Worm (Caenorhabditis elegans) whole organism, early embryonic: ENCODE results near the gene H06I04.3.

Experiments
- B0310.2 ChIP-seq: sonication (generic microtip); optimal IDR thresholded peaks from 2 replicates; lab custom pipeline; 2016; ENCODE audit warnings: mild to moderate bottlenecking, missing genetic modification characterization, missing compliant biosample characterization
- F13C5.2 ChIP-seq: sonication (generic microtip); optimal IDR thresholded peaks from 2 replicates; lab custom pipeline; 2017; ENCODE audit warnings: mild to moderate bottlenecking, missing genetic modification characterization, inconsistent platforms, missing compliant biosample characterization
- aly-1 ChIP-seq: sonication (generic microtip); optimal IDR thresholded peaks from 2 replicates; lab custom pipeline; 2016; ENCODE audit warnings: missing genetic modification characterization, missing compliant biosample characterization
- ama-1 ChIP-seq: fragments of 150-350 bp; optimal IDR thresholded peaks from 2 replicates; lab custom pipeline; 2014
- ceh-13 ChIP-seq: fragments of 200-800 bp; sonication (Bioruptor generic); optimal IDR thresholded peaks from 2 replicates; lab custom pipeline; 2018; ENCODE audit warnings: mild to moderate bottlenecking, missing genetic modification characterization, missing compliant biosample characterization
- ceh-36 ChIP-seq: sonication (generic microtip); optimal IDR thresholded peaks from 2 replicates; lab custom pipeline; 2016; ENCODE audit warnings: missing genetic modification characterization, inconsistent platforms, missing compliant biosample characterization
- ets-7 ChIP-seq: sonication (generic microtip); optimal IDR thresholded peaks from 2 replicates; lab custom pipeline; 2016; ENCODE audit warnings: missing genotype, missing genetic modification characterization, missing compliant biosample characterization
- flt-1 ChIP-seq: fragments of 200-800 bp; sonication (Bioruptor generic); IDR thresholded peaks from 2 replicates; pipeline ENCODE4 v1.3.6; 2022; ENCODE audit warnings: missing genetic modification characterization, missing compliant biosample characterization
- hmbx-1 ChIP-seq: sonication (generic microtip); optimal IDR thresholded peaks from 2 replicates; lab custom pipeline; 2016; ENCODE audit warnings: mild to moderate bottlenecking, missing genetic modification characterization, missing compliant biosample characterization
- hmg-4 ChIP-seq: fragments of 200-800 bp; sonication (Bioruptor generic); optimal IDR thresholded peaks from 2 replicates; lab custom pipeline; 2018; ENCODE audit warnings: mild to moderate bottlenecking, missing genetic modification characterization, missing compliant biosample characterization
- hnd-1 ChIP-seq: sonication (generic microtip); optimal IDR thresholded peaks from 2 replicates; lab custom pipeline; 2016; ENCODE audit warnings: missing genetic modification characterization, missing compliant biosample characterization
- pes-1 ChIP-seq: fragments of 200-800 bp; sonication (Bioruptor generic); IDR thresholded peaks from 2 replicates; pipeline ENCODE4 v1.3.6; 2022; ENCODE audit warnings: missing genetic modification reagents, missing genetic modification characterization, missing compliant biosample characterization
- scrt-1 ChIP-seq: fragments of 200-800 bp; sonication (Bioruptor generic); IDR thresholded peaks from 2 replicates; pipeline ENCODE4 v1.3.6; 2022; ENCODE audit warnings: missing genetic modification characterization, missing compliant biosample characterization
- sea-1 ChIP-seq: fragments of 200-800 bp; sonication (Bioruptor generic); conservative IDR thresholded peaks from 2 replicates; pipeline ENCODE4 v1.3.6; 2022; ENCODE audit warnings: missing genetic modification characterization, missing compliant biosample characterization
- tbx-11 ChIP-seq: fragments of 200-800 bp; sonication (Bioruptor generic); IDR thresholded peaks from 2 replicates; pipeline ENCODE4 v1.3.6; 2022; ENCODE audit warnings: missing genetic modification characterization, missing compliant biosample characterization
- tbx-37 ChIP-seq: fragments of 200-800 bp; sonication (Bioruptor generic); conservative IDR thresholded peaks from 2 replicates; pipeline ENCODE4 v1.3.6; 2022; ENCODE audit warnings: missing genetic modification reagents, missing genetic modification characterization, missing compliant biosample characterization
- tra-4 ChIP-seq: sonication (generic microtip); optimal IDR thresholded peaks from 2 replicates; lab custom pipeline; 2017; ENCODE audit warnings: missing genetic modification characterization, missing compliant biosample characterization

The H06I04.3 gene

DNA sequence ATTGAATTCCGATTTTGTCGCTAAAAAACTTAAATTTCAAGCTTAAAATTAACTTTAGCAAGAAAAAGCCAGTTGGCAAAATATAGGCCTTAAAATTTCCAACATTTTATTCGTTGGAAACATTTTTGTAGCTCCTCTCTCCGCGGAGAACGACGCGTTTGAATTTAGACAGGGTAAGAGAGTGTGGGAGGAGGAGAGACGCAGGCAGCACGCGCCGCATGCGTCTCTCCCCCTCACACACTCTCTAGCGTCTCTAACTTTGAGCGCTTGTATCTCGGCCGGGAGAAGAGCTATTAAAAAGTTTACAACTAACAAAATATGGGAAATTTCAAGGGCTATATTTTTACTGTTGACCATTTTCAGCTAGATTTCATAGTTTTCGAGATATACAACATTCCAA, 9.0 kb upstream of the H06I04.3 start:
- TF ChIP-seq sea-1 (GFP tag; lab: Robert Waterston, UW) = no peak
- 0 out of 2 replicates have a peak, but pooled peaks have one; percentile 14 for TF ChIP-seq pes-1 (GFP tag; lab: Robert Waterston, UW)

DNA sequence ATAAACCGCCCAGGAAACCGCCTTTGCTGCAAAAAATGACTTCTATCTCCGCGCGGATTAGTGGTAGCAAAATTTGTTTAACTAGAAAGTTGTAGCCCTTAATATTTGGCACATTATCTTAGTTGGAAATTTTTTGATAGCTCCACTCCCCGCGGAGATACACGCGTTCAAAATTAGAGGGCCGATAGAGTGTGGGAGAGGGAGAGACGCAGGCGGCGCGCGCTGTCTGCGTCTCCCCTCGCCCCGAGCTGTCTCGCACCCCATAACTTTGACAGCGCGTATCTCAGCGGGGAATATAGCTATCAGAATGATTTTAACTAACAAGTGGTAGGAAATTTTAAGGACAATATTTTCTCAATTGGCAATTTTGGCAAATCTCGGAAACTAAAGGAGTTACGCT, 7.2 kb upstream of the H06I04.3 start:
- no peak for TF ChIP-seq ets-7 (tag; lab: Kevin White, UChicago)
- no peak for TF ChIP-seq B0310.2 (tag; lab: Kevin White, UChicago)
- TF ChIP-seq tra-4 (tag; lab: Kevin White, UChicago) = no peak
- no peak for TF ChIP-seq pes-1 (GFP tag; lab: Robert Waterston, UW)
- no peak for TF ChIP-seq ceh-13 (GFP tag; lab: Kevin White, UChicago)

DNA sequence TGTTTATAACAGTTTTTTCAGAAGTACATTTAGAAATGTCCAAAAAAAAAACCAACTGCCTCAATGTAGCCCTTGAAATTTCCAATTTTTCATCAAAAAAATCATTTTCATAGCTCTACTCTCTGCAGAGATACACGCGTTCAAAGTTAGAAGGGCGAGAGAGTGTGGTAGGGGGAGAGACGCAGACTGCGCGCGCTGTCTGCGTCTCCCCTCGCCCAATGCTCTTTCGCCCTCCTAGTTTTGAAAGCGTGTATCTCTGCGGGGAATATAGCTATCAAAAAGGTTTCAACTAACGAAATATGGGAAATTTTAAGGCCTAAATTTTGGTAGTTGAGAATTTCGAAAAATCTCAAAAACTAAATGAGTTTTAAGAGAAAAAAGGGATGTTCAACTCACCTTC, 6.8 kb upstream of the H06I04.3 start:
- TF ChIP-seq F13C5.2 = no peak
- TF ChIP-seq tbx-37 (GFP tag; lab: Robert Waterston, UW) = no peak
- no peak for TF ChIP-seq ceh-36
- no peak for TF ChIP-seq hmg-4 (GFP tag; lab: Kevin White, UChicago)
- TF ChIP-seq hmbx-1 (tag; lab: Kevin White, UChicago) = no peak
- no peak for TF ChIP-seq tra-4 (tag; lab: Kevin White, UChicago)
- TF ChIP-seq B0310.2 (tag; lab: Kevin White, UChicago) = no peak
- no peak for TF ChIP-seq flt-1 (GFP tag; lab: Robert Waterston, UW)
- TF ChIP-seq ets-7 (tag; lab: Kevin White, UChicago) = no peak
- no peak for TF ChIP-seq pes-1 (GFP tag; lab: Robert Waterston, UW)
- TF ChIP-seq sea-1 (GFP tag; lab: Robert Waterston, UW) = no peak
- TF ChIP-seq hnd-1 (tag; lab: Kevin White, UChicago) = no peak
- no peak for TF ChIP-seq tbx-11

DNA sequence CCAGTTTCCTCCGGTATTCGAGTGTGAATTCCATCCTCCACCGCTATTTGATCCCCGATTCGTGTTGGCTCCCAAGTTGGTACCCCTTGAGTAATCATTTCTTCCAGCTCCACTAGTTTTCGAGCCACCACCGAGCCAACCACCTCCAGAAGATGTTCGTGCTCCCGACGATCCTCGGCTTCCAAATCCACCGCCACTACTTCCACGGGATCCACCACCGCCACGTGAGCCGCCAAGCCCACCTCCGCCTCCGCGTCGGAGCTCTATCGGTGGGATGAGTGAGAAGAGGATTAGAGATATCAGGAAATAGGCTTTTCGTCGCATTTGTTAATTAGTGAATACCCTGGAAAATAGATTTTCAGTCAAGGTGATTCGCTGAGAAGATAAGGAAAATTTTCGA, 6.3 kb upstream of the H06I04.3 start, which contains the start of gene H06I04.6:
TSS of gene H06I04.6 (minus strand) at position 345 of the 400 bp plus-strand sequence.
- TF ChIP-seq ets-7 (tag; lab: Kevin White, UChicago) (no peak), tbx-11 (no peak), ama-1 (lab: Kevin White, UChicago) (no peak), aly-1 (no peak), hnd-1 (tag; lab: Kevin White, UChicago) (no peak), scrt-1 (GFP tag; lab: Robert Waterston, UW) (no peak), flt-1 (GFP tag; lab: Robert Waterston, UW) (no peak), tbx-37 (GFP tag; lab: Robert Waterston, UW) (no peak), hmg-4 (GFP tag; lab: Kevin White, UChicago) (no peak)

DNA sequence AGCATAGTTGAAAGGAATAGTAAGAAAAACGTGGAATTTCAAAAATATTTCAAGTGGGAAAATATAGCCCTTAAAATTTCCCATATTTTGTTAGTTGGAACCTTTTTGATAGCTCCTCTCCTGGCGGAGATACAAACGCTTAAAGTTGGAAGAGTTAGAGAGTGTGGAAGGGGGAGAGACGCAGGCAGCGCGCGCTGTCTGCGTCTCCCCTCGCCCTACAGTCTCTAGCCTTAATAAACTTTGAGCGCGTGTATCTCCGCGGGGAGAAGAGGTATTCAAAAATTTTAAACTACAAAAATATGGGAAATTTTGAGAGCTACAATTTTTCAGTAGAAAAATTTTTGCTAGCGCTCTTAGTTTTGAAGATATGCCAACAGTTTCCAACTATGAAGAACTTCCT, 5.8 kb upstream of the H06I04.3 start:
- no peak for TF ChIP-seq scrt-1 (GFP tag; lab: Robert Waterston, UW)

DNA sequence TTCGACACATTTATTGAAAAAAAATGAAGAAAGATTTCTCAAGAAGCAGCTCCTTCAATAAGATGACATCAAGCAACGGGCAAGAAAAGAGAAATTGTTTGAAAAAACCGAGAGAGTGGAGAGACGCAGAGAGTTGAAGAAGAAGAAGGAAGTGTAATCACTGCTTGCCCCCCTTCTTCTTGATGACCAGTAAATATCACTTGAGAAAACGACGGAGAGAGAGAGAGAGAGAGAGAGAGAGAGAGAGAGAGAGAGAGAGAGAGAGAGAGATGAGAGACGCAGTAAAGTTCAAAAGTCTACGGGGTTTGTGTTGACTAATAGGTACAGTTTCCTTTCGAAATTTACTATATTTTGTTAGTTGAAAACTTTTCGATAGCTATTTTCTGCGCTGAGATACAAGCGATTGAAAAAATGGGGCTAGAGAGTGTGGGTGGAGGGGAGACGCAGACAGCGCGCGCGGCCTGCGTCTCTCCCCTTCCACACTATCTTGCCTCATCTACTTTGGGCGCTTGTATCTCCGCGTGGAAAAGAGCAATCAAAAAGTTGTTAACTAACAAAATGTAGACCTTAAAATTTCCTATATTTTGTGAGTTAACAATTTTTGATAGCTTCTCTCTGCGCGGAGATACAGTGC, 4.3 kb upstream of the H06I04.3 start:
- TF ChIP-seq tra-4 (tag; lab: Kevin White, UChicago) (no peak), hmbx-1 (tag; lab: Kevin White, UChicago) (no peak), tbx-37 (GFP tag; lab: Robert Waterston, UW) (no peak)

DNA sequence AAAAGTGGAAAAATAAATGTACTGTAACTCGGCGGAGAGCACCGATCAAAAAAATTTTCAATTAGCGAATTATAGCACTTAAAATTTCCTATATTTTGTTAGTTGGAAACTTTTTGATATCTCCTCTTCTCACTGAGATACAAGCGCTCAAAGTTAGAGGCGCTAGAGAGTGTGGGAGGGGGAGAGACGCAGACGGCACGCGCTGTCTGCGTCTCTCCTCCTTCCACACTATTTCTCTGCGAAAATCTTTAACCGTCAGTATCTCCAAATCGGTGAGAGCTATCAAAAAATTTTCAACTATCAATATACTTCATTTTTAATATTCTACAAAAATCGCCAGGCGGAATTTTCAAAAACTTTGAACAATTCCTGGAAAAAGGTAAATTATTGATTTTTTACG, 3.6 kb upstream of the H06I04.3 start:
- no peak for TF ChIP-seq B0310.2 (tag; lab: Kevin White, UChicago)
- no peak for TF ChIP-seq scrt-1 (GFP tag; lab: Robert Waterston, UW)
- no peak for TF ChIP-seq tbx-11
- no peak for TF ChIP-seq tbx-37 (GFP tag; lab: Robert Waterston, UW)
- no peak for TF ChIP-seq hmbx-1 (tag; lab: Kevin White, UChicago)
- no peak for TF ChIP-seq flt-1 (GFP tag; lab: Robert Waterston, UW)
- TF ChIP-seq F13C5.2 = no peak
- no peak for TF ChIP-seq aly-1
- no peak for TF ChIP-seq tra-4 (tag; lab: Kevin White, UChicago)

DNA sequence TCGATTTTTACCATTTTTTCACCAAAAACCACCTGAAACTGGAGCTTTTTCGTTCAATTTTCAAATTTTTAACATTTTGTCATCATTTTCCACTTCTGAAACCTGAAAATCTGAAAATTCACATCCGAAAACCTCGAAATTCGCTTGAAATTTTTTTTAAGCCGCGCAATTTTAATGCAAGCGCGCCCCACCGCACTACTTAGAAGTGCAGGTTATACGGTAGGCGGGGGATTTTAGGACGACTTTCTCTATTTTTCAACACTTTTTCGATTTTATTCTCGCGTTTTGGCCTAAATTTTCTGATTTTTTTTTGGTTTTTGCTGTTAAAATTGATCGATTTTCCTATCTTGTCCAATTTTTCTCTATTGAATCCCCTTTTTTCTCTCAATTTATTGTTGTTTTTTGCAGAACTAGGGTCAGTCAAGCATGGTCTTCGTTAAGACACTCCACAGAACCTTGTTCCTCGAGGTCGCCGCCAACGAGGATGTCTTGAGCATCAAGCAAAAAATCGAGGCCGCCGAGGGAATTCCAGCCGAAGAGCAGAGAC, 2.3 kb upstream of the H06I04.3 start, which contains the start of gene ubl-1:
TSS of gene ubl-1 (plus strand) at position 402 of the 547 bp plus-strand sequence.
- TF ChIP-seq hnd-1 (tag; lab: Kevin White, UChicago) (no peak), tbx-11 (no peak), tbx-37 (GFP tag; lab: Robert Waterston, UW) (no peak), B0310.2 (tag; lab: Kevin White, UChicago) (no peak), F13C5.2 (peak; percentile 31)

DNA sequence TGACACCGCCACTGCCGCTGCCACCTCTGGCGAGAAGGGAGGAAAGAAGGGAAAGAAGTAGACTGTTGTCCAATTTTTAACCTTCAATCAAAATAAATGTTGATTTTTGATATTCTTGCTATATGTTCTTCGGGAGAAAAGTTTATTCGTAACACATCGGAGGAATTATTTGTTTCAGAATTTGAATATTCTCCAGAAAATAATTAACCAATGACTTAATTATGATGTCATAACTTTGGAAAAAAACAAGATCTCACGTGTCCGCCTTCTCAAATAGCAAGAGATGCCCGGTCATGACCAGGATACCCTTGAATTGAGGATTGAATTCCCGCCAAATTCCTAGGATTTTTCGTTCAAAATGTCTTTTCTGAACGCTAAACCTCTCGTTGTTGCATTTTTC, 1.2 kb upstream of the H06I04.3 start:
- TF ChIP-seq tbx-37 (GFP tag; lab: Robert Waterston, UW) (no peak), ceh-36 (no peak), tra-4 (tag; lab: Kevin White, UChicago) (no peak), ceh-13 (GFP tag; lab: Kevin White, UChicago) (no peak), ama-1 (lab: Kevin White, UChicago) (no peak), flt-1 (GFP tag; lab: Robert Waterston, UW) (no peak), hmg-4 (GFP tag; lab: Kevin White, UChicago) (no peak), B0310.2 (tag; lab: Kevin White, UChicago) (no peak), F13C5.2 (no peak), tbx-11 (no peak), hmbx-1 (tag; lab: Kevin White, UChicago) (no peak), aly-1 (no peak), scrt-1 (GFP tag; lab: Robert Waterston, UW) (no peak), sea-1 (GFP tag; lab: Robert Waterston, UW) (no peak), pes-1 (GFP tag; lab: Robert Waterston, UW) (no peak), ets-7 (tag; lab: Kevin White, UChicago) (no peak), hnd-1 (tag; lab: Kevin White, UChicago) (no peak)
